Worm (Caenorhabditis elegans) whole organism, L2 larva: ENCODE measurements around the gene ceh-23.

Experiments used
- ama-1 ChIP-seq: fragments of 150-350 bp; optimal IDR thresholded peaks from 2 replicates; lab custom pipeline; 2018; ENCODE audit warnings: inconsistent platforms
- ceh-82 ChIP-seq: fragments of 150-350 bp; optimal IDR thresholded peaks from 2 replicates; lab custom pipeline; 2014; ENCODE audit warnings: missing biosample characterization, missing genetic modification characterization
- crh-2 ChIP-seq: sonication (generic microtip); optimal IDR thresholded peaks from 2 replicates; lab custom pipeline; 2017; ENCODE audit warnings: missing biosample characterization, missing genetic modification characterization
- dmd-4 ChIP-seq: sonication (generic microtip); optimal IDR thresholded peaks from 2 replicates; lab custom pipeline; 2017; ENCODE audit warnings: missing biosample characterization, missing genetic modification characterization
- elt-1 ChIP-seq: fragments of 150-350 bp; optimal IDR thresholded peaks from 2 replicates; lab custom pipeline; 2014; ENCODE audit warnings: missing biosample characterization, missing genetic modification characterization
- mab-5 ChIP-seq: fragments of 150-350 bp; optimal IDR thresholded peaks from 2 replicates; lab custom pipeline; 2014; ENCODE audit warnings: missing biosample characterization, missing genetic modification characterization
- mdl-1 ChIP-seq, 2 experiments: fragments of 150-350 bp in 1 of 2; sonication (generic microtip) in 1 of 2; optimal IDR thresholded peaks; 2 replicates each; lab custom pipeline; 2017; ENCODE audit warnings: missing biosample characterization in 2 of 2, missing genetic modification characterization in 2 of 2
- nhr-11 ChIP-seq: fragments of 150-350 bp; optimal IDR thresholded peaks from 2 replicates; lab custom pipeline; 2014; ENCODE audit warnings: missing biosample characterization, missing genetic modification characterization
- nhr-12 ChIP-seq: fragments of 150-350 bp; optimal IDR thresholded peaks from 2 replicates; lab custom pipeline; 2014; ENCODE audit warnings: missing biosample characterization, missing genetic modification characterization
- snpc-4 ChIP-seq: fragments of 150-350 bp; optimal IDR thresholded peaks from 2 replicates; lab custom pipeline; 2014; ENCODE audit warnings: missing biosample characterization, missing genetic modification characterization
- unc-55 ChIP-seq: fragments of 150-350 bp; sonication (generic microtip); optimal IDR thresholded peaks from 3 replicates; lab custom pipeline; 2014; ENCODE audit warnings: missing biosample characterization, missing genetic modification reagents, missing genetic modification characterization

- TF ChIP-seq nhr-12 (tag; lab: Kevin White, UChicago): no peak
- TF ChIP-seq ama-1: no peak
- TF ChIP-seq ceh-82 (tag; lab: Kevin White, UChicago): no peak
- no peak for TF ChIP-seq elt-1 (tag; lab: Kevin White, UChicago)
- TF ChIP-seq mdl-1 (tag; optimal IDR thresholded peaks at IDR 0.05; lab: Kevin White, UChicago): no peak
- no peak for TF ChIP-seq unc-55 (GFP tag; lab: Kevin White, UChicago)
- TF ChIP-seq snpc-4: no peak
- TF ChIP-seq dmd-4: no peak
- TF ChIP-seq crh-2 (tag; lab: Kevin White, UChicago): no peak
- TF ChIP-seq mab-5 (tag; lab: Kevin White, UChicago): no peak
- TF ChIP-seq nhr-11: no peak
Observed at ce11 chrIII:7857142-7857541, 17.8 kb downstream of the ceh-23 start, which contains the start of gene tag-307.
